Worm (Caenorhabditis elegans) whole organism, L1 larva: ENCODE results near the gene F56D5.3.

Experiments
- C04F5.9 ChIP-seq: sonication (generic microtip); optimal IDR thresholded peaks from 2 replicates; lab custom pipeline; 2016; ENCODE audit warnings: missing genetic modification characterization, missing compliant biosample characterization
- C16A3.4 ChIP-seq: fragments of 150-350 bp; optimal IDR thresholded peaks from 2 replicates; lab custom pipeline; 2014; ENCODE audit warnings: missing biosample characterization, missing genetic modification characterization
- blmp-1 ChIP-seq: fragments of 150-350 bp; optimal IDR thresholded peaks from 2 replicates; lab custom pipeline; 2014; ENCODE audit warnings: missing biosample characterization, missing genetic modification characterization
- ceh-63 ChIP-seq: fragments of 200-800 bp; sonication (Bioruptor generic); optimal IDR thresholded peaks from 2 replicates; lab custom pipeline; 2018; ENCODE audit warnings: mild to moderate bottlenecking, missing genetic modification characterization, missing compliant biosample characterization
- ceh-90 ChIP-seq: sonication (generic microtip); optimal IDR thresholded peaks from 2 replicates; lab custom pipeline; 2016; ENCODE audit warnings: missing genetic modification characterization, missing compliant biosample characterization
- efl-3 ChIP-seq: fragments of 200-800 bp; sonication (Bioruptor generic); optimal IDR thresholded peaks from 2 replicates; lab custom pipeline; 2018; ENCODE audit warnings: mild to moderate bottlenecking, missing genetic modification characterization, missing compliant biosample characterization
- egl-13 ChIP-seq: sonication (generic microtip); optimal IDR thresholded peaks from 2 replicates; lab custom pipeline; 2016; ENCODE audit warnings: missing genotype, missing genetic modification reagents, missing genetic modification characterization, missing compliant biosample characterization
- elt-2 ChIP-seq: sonication (generic microtip); optimal IDR thresholded peaks from 2 replicates; lab custom pipeline; 2016; ENCODE audit warnings: missing genetic modification characterization, mild to moderate bottlenecking, inconsistent platforms, missing compliant biosample characterization, missing genetic modification reagents
- elt-3 ChIP-seq, 6 experiments: fragments of 150-350 bp in 1 of 6; sonication (generic microtip); optimal IDR thresholded peaks; 2 replicates each; lab custom pipeline; 2017 to 2018; ENCODE audit warnings: missing biosample characterization in 6 of 6, missing genetic modification characterization in 6 of 6, inconsistent platforms in 1 of 6
- ets-5 ChIP-seq: fragments of 200-800 bp; sonication (Bioruptor generic); IDR thresholded peaks from 2 replicates; pipeline ENCODE4 v1.3.6; 2022; ENCODE audit warnings: missing genetic modification characterization, missing compliant biosample characterization
- fkh-10 ChIP-seq: sonication (generic microtip); optimal IDR thresholded peaks from 2 replicates; lab custom pipeline; 2017; ENCODE audit warnings: missing biosample characterization, missing genetic modification reagents, missing genetic modification characterization
- grh-1 ChIP-seq: fragments of 200-800 bp; sonication (Bioruptor generic); IDR thresholded peaks from 2 replicates; pipeline ENCODE4 v1.3.6; 2022; ENCODE audit warnings: missing genetic modification reagents, missing genetic modification characterization, missing compliant biosample characterization
- hlh-17 ChIP-seq: fragments of 200-800 bp; sonication (Bioruptor generic); optimal IDR thresholded peaks from 2 replicates; lab custom pipeline; 2018; ENCODE audit warnings: missing genetic modification characterization, mild to moderate bottlenecking, missing compliant biosample characterization, moderate library complexity, borderline replicate concordance
- hlh-4 ChIP-seq: sonication (generic microtip); optimal IDR thresholded peaks from 2 replicates; lab custom pipeline; 2016; ENCODE audit warnings: mild to moderate bottlenecking, missing genetic modification characterization, missing compliant biosample characterization
- jun-1 ChIP-seq: fragments of 150-350 bp; optimal IDR thresholded peaks from 2 replicates; lab custom pipeline; 2014; ENCODE audit warnings: missing biosample characterization, missing genetic modification reagents, missing genetic modification characterization
- lin-14 ChIP-seq: fragments of 200-800 bp; sonication (Bioruptor generic); optimal IDR thresholded peaks from 2 replicates; lab custom pipeline; 2018; ENCODE audit warnings: mild to moderate bottlenecking, missing genetic modification characterization, moderate library complexity, missing compliant biosample characterization
- lin-35 ChIP-seq, 2 experiments: fragments of 150-350 bp; optimal IDR thresholded peaks; 2 replicates each; lab custom pipeline; 2014; ENCODE audit warnings: missing biosample characterization in 2 of 2, missing genetic modification characterization in 2 of 2, missing genetic modification reagents in 2 of 2
- lin-39 ChIP-seq: fragments of 150-350 bp; optimal IDR thresholded peaks from 2 replicates; lab custom pipeline; 2014; ENCODE audit warnings: missing biosample characterization, missing genetic modification reagents, missing genetic modification characterization
- mdl-1 ChIP-seq, 2 experiments: fragments of 150-350 bp; optimal IDR thresholded peaks; 2 replicates each; lab custom pipeline; 2014 to 2017; ENCODE audit warnings: missing biosample characterization in 2 of 2, missing genetic modification characterization in 2 of 2, inconsistent platforms in 1 of 2
- mep-1 ChIP-seq: fragments of 150-350 bp; optimal IDR thresholded peaks from 2 replicates; lab custom pipeline; 2014; ENCODE audit warnings: missing biosample characterization, missing genetic modification characterization
- nhr-11 ChIP-seq: fragments of 150-350 bp; optimal IDR thresholded peaks from 2 replicates; lab custom pipeline; 2014; ENCODE audit warnings: missing biosample characterization, missing genetic modification characterization
- nhr-19 ChIP-seq: fragments of 200-800 bp; sonication (Bioruptor generic); conservative IDR thresholded peaks from 2 replicates; pipeline ENCODE4 v1.3.6; 2022; ENCODE audit warnings: missing genetic modification characterization, missing compliant biosample characterization
- nhr-20 ChIP-seq: sonication (generic microtip); optimal IDR thresholded peaks from 2 replicates; lab custom pipeline; 2016; ENCODE audit warnings: mild to moderate bottlenecking, missing genetic modification characterization, missing compliant biosample characterization
- nhr-71 ChIP-seq: sonication (generic microtip); optimal IDR thresholded peaks from 2 replicates; lab custom pipeline; 2016; ENCODE audit warnings: mild to moderate bottlenecking, missing genetic modification characterization, moderate library complexity, missing compliant biosample characterization
- nhr-76 ChIP-seq: sonication (generic microtip); optimal IDR thresholded peaks from 2 replicates; lab custom pipeline; 2017; ENCODE audit warnings: missing biosample characterization, missing genetic modification characterization
- nhr-77 ChIP-seq: fragments of 150-350 bp; optimal IDR thresholded peaks from 2 replicates; lab custom pipeline; 2014; ENCODE audit warnings: missing biosample characterization, missing genetic modification characterization
- nhr-84 ChIP-seq: sonication (generic microtip); optimal IDR thresholded peaks from 2 replicates; lab custom pipeline; 2017; ENCODE audit warnings: missing biosample characterization, missing genetic modification characterization
- nhr-85 ChIP-seq: sonication (generic microtip); peaks from one replicate; lab custom pipeline; 2016; ENCODE audit warnings: missing genetic modification characterization, inconsistent platforms, missing compliant biosample characterization
- nhr-90 ChIP-seq: sonication (generic microtip); optimal IDR thresholded peaks from 2 replicates; lab custom pipeline; 2016; ENCODE audit warnings: mild to moderate bottlenecking, missing genetic modification characterization, missing compliant biosample characterization; ENCODE audit not compliant: poor library complexity
- pag-3 ChIP-seq: sonication (generic microtip); optimal IDR thresholded peaks from 2 replicates; lab custom pipeline; 2017; ENCODE audit warnings: missing genetic modification characterization, mild to moderate bottlenecking, missing compliant biosample characterization, antibody characterized with exemption, borderline replicate concordance; ENCODE audit not compliant: insufficient read depth
- pax-3 ChIP-seq: fragments of 200-800 bp; sonication (Bioruptor generic); optimal IDR thresholded peaks from 2 replicates; lab custom pipeline; 2018; ENCODE audit warnings: mild to moderate bottlenecking, missing genetic modification characterization, moderate library complexity, missing compliant biosample characterization
- pqm-1 ChIP-seq: sonication (generic microtip); optimal IDR thresholded peaks from 3 replicates; lab custom pipeline; 2017; ENCODE audit warnings: missing biosample characterization, missing genetic modification characterization
- skn-1 ChIP-seq: fragments of 150-350 bp; optimal IDR thresholded peaks from 2 replicates; lab custom pipeline; 2014; ENCODE audit warnings: missing biosample characterization, missing genetic modification characterization
- snpc-4 ChIP-seq: fragments of 150-350 bp; optimal IDR thresholded peaks from 2 replicates; lab custom pipeline; 2014; ENCODE audit warnings: missing biosample characterization, missing genetic modification characterization
- sptf-1 ChIP-seq: fragments of 150-350 bp; optimal IDR thresholded peaks from 2 replicates; lab custom pipeline; 2014; ENCODE audit warnings: missing biosample characterization, missing genetic modification characterization
- tbx-2 ChIP-seq: sonication (generic microtip); optimal IDR thresholded peaks from 2 replicates; lab custom pipeline; 2016; ENCODE audit warnings: missing genetic modification characterization, missing compliant biosample characterization
- tlp-1 ChIP-seq: fragments of 150-350 bp; optimal IDR thresholded peaks from 2 replicates; lab custom pipeline; 2014; ENCODE audit warnings: missing biosample characterization, missing genetic modification characterization
- unc-130 ChIP-seq: fragments of 150-350 bp; optimal IDR thresholded peaks from 2 replicates; lab custom pipeline; 2017; ENCODE audit warnings: missing biosample characterization, missing genetic modification characterization, inconsistent platforms
- unc-62 ChIP-seq: fragments of 150-350 bp; optimal IDR thresholded peaks from 2 replicates; lab custom pipeline; 2014; ENCODE audit warnings: missing biosample characterization, missing genetic modification reagents, missing genetic modification characterization
- vab-15 ChIP-seq: sonication (generic microtip); optimal IDR thresholded peaks from 2 replicates; lab custom pipeline; 2017; ENCODE audit warnings: missing genotype, mild to moderate bottlenecking, missing genetic modification characterization, missing compliant biosample characterization
- zip-4 ChIP-seq: fragments of 200-800 bp; sonication (Bioruptor generic); optimal IDR thresholded peaks from 2 replicates; lab custom pipeline; 2018; ENCODE audit warnings: mild to moderate bottlenecking, missing genetic modification characterization, moderate library complexity, missing compliant biosample characterization
- ztf-11 ChIP-seq, 2 experiments: sonication (generic microtip); optimal IDR thresholded peaks; 2 replicates each; lab custom pipeline; 2016 to 2017; ENCODE audit warnings: missing genetic modification characterization in 2 of 2, missing biosample characterization in 1 of 2, missing compliant biosample characterization in 1 of 2

The F56D5.3 gene

ce11 chrIV:9376550-9376949, 20.8 kb upstream of the F56D5.3 start:
- TF ChIP-seq snpc-4 (tag; lab: Kevin White, UChicago), result no peak
- TF ChIP-seq blmp-1 (tag; lab: Kevin White, UChicago), result peak; percentile 39
- peak; percentile 77 for TF ChIP-seq nhr-85 (tag; lab: Kevin White, UChicago)
- no peak for TF ChIP-seq tlp-1
- peak in 5 of 6 experiments; percentile 75 to 89 (median 82) for TF ChIP-seq elt-3 (tag; optimal IDR thresholded peaks at IDR 0.05; lab: Kevin White, UChicago)
- peak; percentile 17 for TF ChIP-seq nhr-20
- peak; percentile 19 for TF ChIP-seq nhr-71 (tag; lab: Kevin White, UChicago)
- peak; percentile 65 for TF ChIP-seq lin-14 (GFP tag; lab: Kevin White, UChicago)
- TF ChIP-seq, all 84 proteins: peak for 6

ce11 chrIV:9378272-9378671, 19.1 kb upstream of the F56D5.3 start, which contains the start of gene C10C5.4:
Gene C10C5.4 (plus strand): TSS chrIV:9378552.
- TF ChIP-seq lin-39 (tag; lab: Kevin White, UChicago) (no peak), nhr-19 (GFP tag; lab: Robert Waterston, UW) (no peak), pag-3 (tag; lab: Kevin White, UChicago) (no peak), lin-35 (GFP tag; optimal IDR thresholded peaks at IDR 0.05; lab: Kevin White, UChicago) (no peak), fkh-10 (GFP tag; lab: Kevin White, UChicago) (no peak), tbx-2 (tag; lab: Kevin White, UChicago) (no peak), pqm-1 (tag; lab: Kevin White, UChicago) (no peak)

DNA sequence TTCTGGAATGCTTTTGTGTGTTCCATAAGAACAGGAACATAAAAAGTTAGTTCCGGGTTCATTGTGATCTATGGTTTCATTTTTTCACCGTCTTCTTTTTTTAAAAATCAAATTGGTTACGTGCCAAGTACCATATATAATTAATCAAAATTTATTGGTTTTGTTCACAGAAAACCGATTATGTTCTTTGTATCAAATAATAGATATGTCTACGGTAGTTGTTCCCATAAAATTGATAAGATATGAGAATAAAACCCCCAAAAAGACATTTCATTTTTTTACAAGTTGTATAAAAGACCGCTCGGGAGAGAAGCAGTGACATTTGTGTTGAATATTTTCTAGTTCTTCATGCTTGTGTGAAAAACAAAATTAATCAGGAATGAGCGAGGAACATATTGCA, 16.2 kb upstream of the F56D5.3 start, which contains the start of gene C10C5.5:
Gene C10C5.5, plus strand, starts transcription at position 301 of the 400 bp plus-strand sequence.
- TF ChIP-seq unc-130 (tag; lab: Kevin White, UChicago), result no peak
- TF ChIP-seq vab-15 (tag; lab: Kevin White, UChicago), result no peak
- no peak for TF ChIP-seq nhr-19 (GFP tag; lab: Robert Waterston, UW)
- no peak for TF ChIP-seq hlh-17 (GFP tag; lab: Kevin White, UChicago)
- TF ChIP-seq C04F5.9 (tag; lab: Kevin White, UChicago), result no peak
- TF ChIP-seq ztf-11 (tag; optimal IDR thresholded peaks at IDR 0.05; lab: Kevin White, UChicago), result no peak
- TF ChIP-seq mep-1 (tag; lab: Kevin White, UChicago), result no peak
- no peak for TF ChIP-seq ceh-63 (GFP tag; lab: Kevin White, UChicago)
- no peak for TF ChIP-seq mdl-1 (tag; optimal IDR thresholded peaks at IDR 0.05; lab: Kevin White, UChicago)
- no peak for TF ChIP-seq nhr-77 (tag; lab: Kevin White, UChicago)

ce11 chrIV:9384826-9385225, 12.6 kb upstream of the F56D5.3 start, which contains the start of gene C10C5.7:
Gene C10C5.7 (plus strand): TSS chrIV:9385126.
- no peak for TF ChIP-seq nhr-71 (tag; lab: Kevin White, UChicago)
- no peak for TF ChIP-seq unc-62 (GFP tag; lab: Kevin White, UChicago)
- no peak for TF ChIP-seq jun-1 (tag; lab: Kevin White, UChicago)
- no peak for TF ChIP-seq pax-3 (tag; lab: Kevin White, UChicago)
- TF ChIP-seq elt-3 (tag; optimal IDR thresholded peaks at IDR 0.05; lab: Kevin White, UChicago), result no peak
- TF ChIP-seq ztf-11 (tag; optimal IDR thresholded peaks at IDR 0.05; lab: Kevin White, UChicago), result no peak
- no peak for TF ChIP-seq nhr-11 (tag; lab: Kevin White, UChicago)

DNA sequence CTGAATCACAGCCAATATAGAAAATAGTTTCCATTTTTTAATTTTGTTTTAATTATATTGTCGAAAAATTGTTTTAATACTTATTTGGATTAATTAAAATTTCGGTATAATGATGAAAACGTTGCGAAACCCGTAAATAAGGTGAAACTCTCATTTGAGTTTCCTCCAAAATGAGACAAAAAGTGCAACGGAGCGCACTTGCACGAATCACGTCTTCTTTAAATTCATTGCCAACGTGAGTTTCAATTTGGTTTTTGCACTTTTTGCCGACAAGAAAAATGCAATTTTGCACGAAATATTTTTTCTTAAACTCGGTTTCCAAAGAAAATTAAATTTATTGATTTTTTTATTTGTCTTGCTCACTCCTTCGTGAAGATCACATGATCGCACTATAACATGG, 11.3 kb upstream of the F56D5.3 start, which contains the start of gene daf-15:
Gene daf-15, plus strand, starts transcription at position 171 of the 400 bp plus-strand sequence.
- TF ChIP-seq elt-3 (tag; optimal IDR thresholded peaks at IDR 0.05; lab: Kevin White, UChicago), result peak in 2 of 6 experiments; percentile 9 to 30
- TF ChIP-seq nhr-19 (GFP tag; lab: Robert Waterston, UW), result peak; percentile 35
- no peak for TF ChIP-seq nhr-11 (tag; lab: Kevin White, UChicago)
- TF ChIP-seq mdl-1 (tag; optimal IDR thresholded peaks at IDR 0.05; lab: Kevin White, UChicago), result peak in 1 of 2 experiments; percentile 50
- TF ChIP-seq elt-2, result no peak
- no peak for TF ChIP-seq efl-3 (GFP tag; lab: Kevin White, UChicago)
- peak; percentile 80 for TF ChIP-seq nhr-85 (tag; lab: Kevin White, UChicago)
- peak; percentile 25 for TF ChIP-seq egl-13 (tag; lab: Kevin White, UChicago)
- TF ChIP-seq sptf-1, result no peak
- peak; percentile 13 for TF ChIP-seq nhr-77 (tag; lab: Kevin White, UChicago)
- 0 out of 2 replicates have a peak, but pooled peaks have one; percentile 6 for TF ChIP-seq grh-1 (GFP tag; lab: Robert Waterston, UW)
- TF ChIP-seq skn-1, result peak; percentile 65
- no peak for TF ChIP-seq zip-4 (GFP tag; lab: Kevin White, UChicago)
- peak; percentile 68 for TF ChIP-seq C16A3.4
- no peak for TF ChIP-seq nhr-84 (tag; lab: Kevin White, UChicago)
- no peak for TF ChIP-seq ceh-90 (tag; lab: Kevin White, UChicago)
- peak; percentile 48 for TF ChIP-seq nhr-20
- TF ChIP-seq hlh-4 (tag; lab: Kevin White, UChicago), result no peak
- no peak for TF ChIP-seq ets-5 (GFP tag; lab: Robert Waterston, UW)
- no peak for TF ChIP-seq nhr-76
- peak; percentile 28 for TF ChIP-seq nhr-90 (tag; lab: Kevin White, UChicago)
- no peak for TF ChIP-seq jun-1 (tag; lab: Kevin White, UChicago)
